Fruit fly (Drosophila melanogaster) S2 (cell line): Measurements from ENCODE around the gene CG2218.

Experiments
- CG8478 ChIP-seq: fragments of >200 bp; optimal IDR thresholded peaks from 2 replicates; lab custom pipeline; 2018
- CTCF ChIP-seq, 2 experiments: fragments of >200 bp; optimal IDR thresholded peaks; 2 replicates each; lab custom pipeline; 2018

DNA sequence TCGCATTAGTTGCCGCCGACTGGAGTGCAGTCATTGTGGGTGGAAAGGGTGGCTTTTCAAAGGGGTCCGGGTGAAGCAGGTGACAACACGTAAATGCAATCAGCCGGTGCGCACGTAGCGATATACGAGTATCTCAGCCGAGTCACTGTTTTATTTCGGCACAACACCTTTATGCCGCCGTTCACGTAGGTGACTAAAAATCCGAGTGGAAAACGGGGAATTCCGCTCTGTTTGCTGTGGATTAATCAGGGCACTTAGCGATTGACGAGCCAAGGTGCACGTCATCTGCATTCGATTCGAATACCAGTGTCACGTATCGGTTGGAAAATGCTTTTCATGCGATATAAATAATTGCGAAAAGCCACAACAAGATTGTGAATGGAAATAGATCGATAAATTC lies 21.6 kb downstream of the CG2218 start:
- no peak for TF ChIP-seq CG8478 (lab: Kevin White, UChicago)
- TF ChIP-seq CTCF (optimal IDR thresholded peaks at IDR 0.05; lab: Kevin White, UChicago): no peak
